Fruit fly (Drosophila melanogaster) whole organism, embryonic: ENCODE data around the gene CG11951.

Experiments
- Atf6 ChIP-seq: fragments of 200-800 bp; sonication (Bioruptor generic); IDR thresholded peaks from 2 replicates; pipeline ENCODE4 v1.3.6; 2022; ENCODE audit warnings: missing biosample characterization, missing genetic modification characterization
- BEAF-32 ChIP-seq: fragments of 200-800 bp; sonication (Bioruptor generic); optimal IDR thresholded peaks from 3 replicates; lab custom pipeline; 2017; ENCODE audit warnings: missing biosample characterization, missing genetic modification characterization, mild to moderate bottlenecking, moderate library complexity, missing genetic modification reagents
- C15 ChIP-seq: fragments of 200-800 bp; sonication (Bioruptor generic); IDR thresholded peaks from 3 replicates; pipeline ENCODE4 v1.3.6; 2022; ENCODE audit warnings: missing biosample characterization, missing genetic modification characterization
- CG10543 ChIP-seq: fragments of 200-800 bp; sonication (Bioruptor generic); optimal IDR thresholded peaks from 3 replicates; lab custom pipeline; 2017; ENCODE audit warnings: missing biosample characterization, mild to moderate bottlenecking, missing genetic modification characterization, moderate library complexity
- CG11560 ChIP-seq: fragments of 200-800 bp; sonication (Bioruptor generic); IDR thresholded peaks from 3 replicates; pipeline ENCODE4 v1.3.6; 2022; ENCODE audit warnings: missing biosample characterization, missing genetic modification characterization
- CG11696 ChIP-seq: fragments of 200-800 bp; sonication (Bioruptor generic); IDR thresholded peaks from 2 replicates; pipeline ENCODE4 v1.3.6; 2022; ENCODE audit warnings: missing biosample characterization, missing genetic modification characterization
- CG12071 ChIP-seq: fragments of 200-800 bp; sonication (Bioruptor generic); optimal IDR thresholded peaks from 3 replicates; lab custom pipeline; 2018; ENCODE audit warnings: missing biosample characterization, mild to moderate bottlenecking, missing genetic modification characterization
- CG14860 ChIP-seq: fragments of 200-800 bp; sonication (Bioruptor generic); IDR thresholded peaks from 3 replicates; pipeline ENCODE4 v1.3.6; 2022; ENCODE audit warnings: missing biosample characterization, missing genetic modification characterization; ENCODE audit not compliant: partially characterized antibody
- CG15514 ChIP-seq: fragments of 200-800 bp; sonication (Bioruptor generic); optimal IDR thresholded peaks from 3 replicates; lab custom pipeline; 2017; ENCODE audit warnings: missing biosample characterization, missing genetic modification characterization, mild to moderate bottlenecking, moderate library complexity, missing genetic modification reagents
- CG15601 ChIP-seq: fragments of 200-800 bp; sonication (Bioruptor generic); optimal IDR thresholded peaks from 3 replicates; lab custom pipeline; 2019; ENCODE audit warnings: missing biosample characterization, mild to moderate bottlenecking, missing genetic modification characterization, moderate library complexity
- CG17361 ChIP-seq: fragments of 200-800 bp; sonication (Bioruptor generic); IDR thresholded peaks from 3 replicates; pipeline ENCODE4 v1.3.6; 2022; ENCODE audit warnings: missing biosample characterization, missing genetic modification characterization
- CG17612 ChIP-seq: fragments of 200-800 bp; sonication (Bioruptor generic); IDR thresholded peaks from 2 replicates; pipeline ENCODE4 v1.3.6; 2022; ENCODE audit warnings: missing biosample characterization, missing genetic modification characterization
- CG2712 ChIP-seq: fragments of 200-800 bp; optimal IDR thresholded peaks from 3 replicates; lab custom pipeline; 2019; ENCODE audit warnings: missing biosample characterization, mild to moderate bottlenecking, missing genetic modification characterization, moderate library complexity
- CG33213 ChIP-seq: fragments of 200-800 bp; sonication (Bioruptor generic); optimal IDR thresholded peaks from 3 replicates; lab custom pipeline; 2016; ENCODE audit warnings: missing biosample characterization, missing genetic modification characterization
- CG4424 ChIP-seq: fragments of 200-800 bp; sonication (Bioruptor generic); optimal IDR thresholded peaks from 3 replicates; lab custom pipeline; 2016; ENCODE audit warnings: missing biosample characterization, missing genetic modification characterization
- CG5953 ChIP-seq: fragments of 200-800 bp; sonication (Bioruptor generic); IDR thresholded peaks from 2 replicates; pipeline ENCODE4 v1.3.6; 2022; ENCODE audit warnings: missing biosample characterization, missing genetic modification characterization
- CG7839 ChIP-seq: fragments of 200-800 bp; sonication (Bioruptor generic); optimal IDR thresholded peaks from 3 replicates; lab custom pipeline; 2018; ENCODE audit warnings: missing biosample characterization, mild to moderate bottlenecking, missing genetic modification characterization, moderate library complexity
- CG8281 ChIP-seq: fragments of 200-800 bp; sonication (Bioruptor generic); optimal IDR thresholded peaks from 2 replicates; lab custom pipeline; 2018; ENCODE audit warnings: missing biosample characterization, mild to moderate bottlenecking, missing genetic modification characterization, moderate library complexity
- CG9215 ChIP-seq: fragments of 200-800 bp; sonication (Bioruptor generic); IDR thresholded peaks from 2 replicates; pipeline ENCODE4 v1.3.6; 2022; ENCODE audit warnings: missing biosample characterization, missing genetic modification characterization
- CG9797 ChIP-seq: fragments of 200-800 bp; sonication (Bioruptor generic); optimal IDR thresholded peaks from 3 replicates; lab custom pipeline; 2018; ENCODE audit warnings: missing biosample characterization, mild to moderate bottlenecking, missing genetic modification characterization
- CG9817 ChIP-seq: fragments of 200-800 bp; sonication (Bioruptor generic); optimal IDR thresholded peaks from 2 replicates; lab custom pipeline; 2018; ENCODE audit warnings: missing biosample characterization, mild to moderate bottlenecking, missing genetic modification characterization, moderate library complexity
- Dip3 ChIP-seq: fragments of 200-800 bp; sonication (Bioruptor generic); optimal IDR thresholded peaks from 3 replicates; lab custom pipeline; 2016; ENCODE audit warnings: missing biosample characterization, missing genetic modification characterization
- Dp ChIP-seq: fragments of 200-800 bp; sonication (Bioruptor generic); optimal IDR thresholded peaks from 2 replicates; lab custom pipeline; 2018; ENCODE audit warnings: missing biosample characterization, mild to moderate bottlenecking, missing genetic modification characterization, moderate library complexity
- Fer3 ChIP-seq: fragments of 200-800 bp; sonication (Bioruptor generic); optimal IDR thresholded peaks from 2 replicates; lab custom pipeline; 2018; ENCODE audit warnings: missing biosample characterization, mild to moderate bottlenecking, missing genetic modification characterization, moderate library complexity
- H15 ChIP-seq: fragments of 200-800 bp; sonication (Bioruptor generic); IDR thresholded peaks from 3 replicates; pipeline ENCODE4 v1.3.6; 2022; ENCODE audit warnings: missing biosample characterization, missing genetic modification characterization
- HmgZ ChIP-seq: fragments of 200-800 bp; sonication (Bioruptor generic); optimal IDR thresholded peaks from 2 replicates; lab custom pipeline; 2018; ENCODE audit warnings: missing biosample characterization, mild to moderate bottlenecking, missing genetic modification characterization
- Hmx ChIP-seq: fragments of 200-800 bp; sonication (Bioruptor generic); optimal IDR thresholded peaks from 2 replicates; lab custom pipeline; 2016; ENCODE audit warnings: missing biosample characterization, missing genetic modification characterization
- Lim3 ChIP-seq: fragments of 200-800 bp; sonication (Bioruptor generic); IDR thresholded peaks from 2 replicates; pipeline ENCODE4 v1.3.6; 2022; ENCODE audit warnings: missing biosample characterization, missing genetic modification characterization
- Max ChIP-seq: fragments of 200-800 bp; sonication (Bioruptor generic); optimal IDR thresholded peaks from 2 replicates; lab custom pipeline; 2016; ENCODE audit warnings: missing biosample characterization, mild to moderate bottlenecking, missing genetic modification characterization
- Meics ChIP-seq: fragments of 200-800 bp; sonication (Bioruptor generic); optimal IDR thresholded peaks from 2 replicates; lab custom pipeline; 2017; ENCODE audit warnings: missing biosample characterization, mild to moderate bottlenecking, missing genetic modification characterization
- Mrtf ChIP-seq: fragments of 200-800 bp; sonication (Bioruptor generic); IDR thresholded peaks from 3 replicates; pipeline ENCODE4 v1.3.6; 2022; ENCODE audit warnings: missing biosample characterization, missing genetic modification characterization
- Stat92E ChIP-seq, 3 experiments: fragments of >200 bp in 2 of 3; fragments of 200-800 bp in 1 of 3; sonication (Bioruptor generic) in 1 of 3; optimal IDR thresholded peaks; 2 replicates each; lab custom pipeline; 2017 to 2019; ENCODE audit warnings: missing biosample characterization in 3 of 3, missing genetic modification characterization in 3 of 3, mild to moderate bottlenecking in 1 of 3, moderate library complexity in 1 of 3
- al ChIP-seq: fragments of 200-800 bp; sonication (Bioruptor generic); IDR thresholded peaks from 2 replicates; pipeline ENCODE4 v1.3.6; 2022; ENCODE audit warnings: missing biosample characterization, missing genetic modification characterization
- bbx ChIP-seq: fragments of 200-800 bp; sonication (Bioruptor generic); IDR thresholded peaks from 2 replicates; pipeline ENCODE4 v1.3.6; 2022; ENCODE audit warnings: missing biosample characterization, missing genetic modification characterization; ENCODE audit not compliant: partially characterized antibody
- br ChIP-seq: fragments of >200 bp; optimal IDR thresholded peaks from 2 replicates; lab custom pipeline; 2017
- chif ChIP-seq, 2 experiments: fragments of 200-800 bp; sonication (Bioruptor generic); optimal IDR thresholded peaks; 3 replicates each; lab custom pipeline; 2016; ENCODE audit warnings: missing biosample characterization in 2 of 2, missing genetic modification characterization in 2 of 2
- chinmo ChIP-seq: fragments of 200-800 bp; sonication (Bioruptor generic); IDR thresholded peaks from 4 replicates; pipeline ENCODE4 v1.3.6; 2022; ENCODE audit warnings: missing biosample characterization, missing genetic modification characterization; ENCODE audit not compliant: partially characterized antibody
- da ChIP-seq: fragments of 200-800 bp; sonication (Bioruptor generic); optimal IDR thresholded peaks from 2 replicates; lab custom pipeline; 2016; ENCODE audit warnings: missing biosample characterization, missing genetic modification characterization
- dmrt11E ChIP-seq: fragments of 200-800 bp; sonication (Bioruptor generic); optimal IDR thresholded peaks from 3 replicates; lab custom pipeline; 2018; ENCODE audit warnings: missing biosample characterization, mild to moderate bottlenecking, missing genetic modification characterization, moderate library complexity
- fd3F ChIP-seq: fragments of 200-800 bp; sonication (Bioruptor generic); optimal IDR thresholded peaks from 2 replicates; lab custom pipeline; 2018; ENCODE audit warnings: missing biosample characterization, mild to moderate bottlenecking, missing genetic modification characterization, moderate library complexity
- gsb-n ChIP-seq: fragments of 200-800 bp; sonication (Bioruptor generic); optimal IDR thresholded peaks from 3 replicates; lab custom pipeline; 2018; ENCODE audit warnings: missing biosample characterization, mild to moderate bottlenecking, missing genetic modification characterization
- h ChIP-seq: fragments of >200 bp; optimal IDR thresholded peaks from 2 replicates; lab custom pipeline; 2017
- jigr1 ChIP-seq: fragments of 200-800 bp; sonication (Bioruptor generic); IDR thresholded peaks from 3 replicates; pipeline ENCODE4 v1.3.6; 2022; ENCODE audit warnings: missing biosample characterization, missing genetic modification characterization
- knrl ChIP-seq: fragments of 200-800 bp; sonication (Bioruptor generic); IDR thresholded peaks from 3 replicates; pipeline ENCODE4 v1.3.6; 2022; ENCODE audit warnings: missing biosample characterization, missing genetic modification characterization; ENCODE audit not compliant: partially characterized antibody
- lab ChIP-seq: fragments of 200-800 bp; sonication (Bioruptor generic); optimal IDR thresholded peaks from 3 replicates; lab custom pipeline; 2017; ENCODE audit warnings: missing biosample characterization, missing genetic modification characterization, mild to moderate bottlenecking, moderate library complexity, missing genetic modification reagents
- luna ChIP-seq: fragments of 200-800 bp; sonication (Bioruptor generic); optimal IDR thresholded peaks from 2 replicates; lab custom pipeline; 2016; ENCODE audit warnings: missing biosample characterization, missing genetic modification characterization
- mld ChIP-seq: fragments of 200-800 bp; sonication (Bioruptor generic); IDR thresholded peaks from 3 replicates; pipeline ENCODE4 v1.3.6; 2022; ENCODE audit warnings: missing biosample characterization, missing genetic modification characterization; ENCODE audit not compliant: partially characterized antibody
- pb ChIP-seq: fragments of 200-800 bp; sonication (Bioruptor generic); optimal IDR thresholded peaks from 3 replicates; lab custom pipeline; 2016; ENCODE audit warnings: missing biosample characterization, missing genetic modification characterization
- pho ChIP-seq: fragments of 200-800 bp; sonication (Bioruptor generic); optimal IDR thresholded peaks from 2 replicates; lab custom pipeline; 2016; ENCODE audit warnings: missing biosample characterization, missing genetic modification characterization
- shn ChIP-seq: fragments of 200-800 bp; sonication (Bioruptor generic); optimal IDR thresholded peaks from 3 replicates; lab custom pipeline; 2016; ENCODE audit warnings: missing biosample characterization, missing genetic modification characterization
- sqz ChIP-seq: fragments of 200-800 bp; sonication (Bioruptor generic); optimal IDR thresholded peaks from 3 replicates; lab custom pipeline; 2018; ENCODE audit warnings: missing biosample characterization, mild to moderate bottlenecking, missing genetic modification characterization
- tx ChIP-seq: fragments of 200-800 bp; sonication (Bioruptor generic); optimal IDR thresholded peaks from 2 replicates; lab custom pipeline; 2016; ENCODE audit warnings: missing biosample characterization, missing genetic modification characterization

The CG11951 gene

dm6 chr3R:29265075-29265474 is 26.6 kb upstream of the CG11951 start (continued):
- TF ChIP-seq pb (GFP tag; lab: Kevin White, UChicago) (no peak), sqz (GFP tag; lab: Kevin White, UChicago) (no peak), lab (no peak), BEAF-32 (GFP tag; lab: Kevin White, UChicago) (no peak), CG5953 (no peak), jigr1 (GFP tag; lab: Robert Waterston, UW) (no peak), knrl (GFP tag; lab: Robert Waterston, UW) (no peak), Stat92E (GFP tag; optimal IDR thresholded peaks at IDR 0.05; lab: Kevin White, UChicago) (peak in 1 of 3 experiments; percentile 18), CG7839 (peak; percentile 51), CG15601 (tag; lab: Kevin White, UChicago) (peak; percentile 56), CG10543 (GFP tag; lab: Kevin White, UChicago) (no peak), Dp (no peak), tx (GFP tag; lab: Kevin White, UChicago) (no peak), CG17361 (peak; percentile 58; the same call in 2 of the 3 replicates), pho (GFP tag; lab: Kevin White, UChicago) (no peak), CG9797 (GFP tag; lab: Kevin White, UChicago) (no peak), CG9817 (tag; lab: Kevin White, UChicago) (no peak), CG11560 (tag; lab: Robert Waterston, UW) (no peak), CG9215 (GFP tag; lab: Robert Waterston, UW) (no peak), al (no peak), CG14860 (no peak), bbx (GFP tag; lab: Robert Waterston, UW) (no peak), br (lab: Kevin White, UChicago) (no peak), gsb-n (tag; lab: Kevin White, UChicago) (no peak), CG4424 (GFP tag; lab: Kevin White, UChicago) (peak; percentile 28), chinmo (no peak), mld (GFP tag; lab: Robert Waterston, UW) (no peak), CG12071 (GFP tag; lab: Kevin White, UChicago) (no peak), dmrt11E (peak; percentile 84), Hmx (GFP tag; lab: Kevin White, UChicago) (no peak), C15 (no peak), CG11696 (no peak), HmgZ (no peak), Fer3 (tag; lab: Kevin White, UChicago) (no peak), Mrtf (0 out of 3 replicates have a peak, but pooled peaks have one; percentile 38), chif (GFP tag; optimal IDR thresholded peaks at IDR 0.05; lab: Kevin White, UChicago) (peak in 1 of 2 experiments; percentile 47), Meics (GFP tag; lab: Kevin White, UChicago) (no peak), h (lab: Kevin White, UChicago) (no peak), shn (GFP tag; lab: Kevin White, UChicago) (peak; percentile 5), CG15514 (GFP tag; lab: Kevin White, UChicago) (no peak), CG2712 (tag; lab: Kevin White, UChicago) (peak; percentile 74), H15 (GFP tag; lab: Robert Waterston, UW) (no peak), CG33213 (GFP tag; lab: Kevin White, UChicago) (no peak), Atf6 (no peak), fd3F (GFP tag; lab: Kevin White, UChicago) (no peak), da (GFP tag; lab: Kevin White, UChicago) (no peak), Dip3 (GFP tag; lab: Kevin White, UChicago) (no peak), luna (GFP tag; lab: Kevin White, UChicago) (no peak), CG8281 (tag; lab: Kevin White, UChicago) (no peak), Max (GFP tag; lab: Kevin White, UChicago) (no peak), Lim3 (no peak), CG17612 (GFP tag; lab: Robert Waterston, UW) (no peak)
